Fruit fly (Drosophila melanogaster): ENCODE data around the gene CG15731.

- TF ChIP-seq psq (optimal IDR thresholded peaks at IDR 0.05): no peak
- no peak for TF ChIP-seq CG8478 (optimal IDR thresholded peaks at IDR 0.05)
Measured at dm6 chrX:12454358-12454757, 3.2 kb downstream of the CG15731 start, which contains the start of gene CG15927.
